Worm (Caenorhabditis elegans) whole organism, L4 larva: ENCODE results near the gene T25B9.1.

Experiments
- D1046.2 ChIP-seq: fragments of 200-800 bp; sonication (Bioruptor generic); IDR thresholded peaks from 2 replicates; pipeline ENCODE4 v1.3.6; 2022; ENCODE audit warnings: missing genetic modification characterization, missing compliant biosample characterization
- F26F4.8 ChIP-seq: fragments of 200-800 bp; sonication (Bioruptor generic); conservative IDR thresholded peaks from 2 replicates; pipeline ENCODE4 v1.3.6; 2022; ENCODE audit warnings: missing genetic modification characterization, missing compliant biosample characterization
- F44E2.7 ChIP-seq: fragments of 200-800 bp; sonication (Bioruptor generic); IDR thresholded peaks from 2 replicates; pipeline ENCODE4 v2.1.2; 2022; ENCODE audit warnings: missing genetic modification characterization, missing compliant biosample characterization
- Y48G9A.11 ChIP-seq: fragments of 200-800 bp; sonication (Bioruptor generic); IDR thresholded peaks from 2 replicates; pipeline ENCODE4 v1.3.6; 2022; ENCODE audit warnings: missing genetic modification reagents, missing genetic modification characterization, missing compliant biosample characterization
- Y5F2A.4 ChIP-seq: fragments of 200-800 bp; sonication (Bioruptor generic); optimal IDR thresholded peaks from 2 replicates; lab custom pipeline; 2018; ENCODE audit warnings: mild to moderate bottlenecking, missing genetic modification characterization, missing compliant biosample characterization
- Y75B8A.6 ChIP-seq: fragments of 200-800 bp; sonication (Bioruptor generic); IDR thresholded peaks from 2 replicates; pipeline ENCODE4 v1.3.6; 2022; ENCODE audit warnings: missing genetic modification reagents, missing genetic modification characterization, missing compliant biosample characterization
- ZK337.2 ChIP-seq: fragments of 200-800 bp; sonication (Bioruptor generic); IDR thresholded peaks from 2 replicates; pipeline ENCODE4 v1.3.6; 2022; ENCODE audit warnings: missing genetic modification reagents, missing genetic modification characterization, missing compliant biosample characterization
- aha-1 ChIP-seq: fragments of 150-350 bp; peaks from one replicate; lab custom pipeline; 2014; ENCODE audit warnings: missing biosample characterization, missing genetic modification characterization
- ceh-20 ChIP-seq: fragments of 200-800 bp; sonication (Bioruptor generic); IDR thresholded peaks from 2 replicates; pipeline ENCODE4 v1.3.6; 2022; ENCODE audit warnings: missing genetic modification reagents, missing genetic modification characterization, missing compliant biosample characterization
- ceh-32 ChIP-seq: sonication (generic microtip); optimal IDR thresholded peaks from 2 replicates; lab custom pipeline; 2016; ENCODE audit warnings: mild to moderate bottlenecking, missing genetic modification characterization, missing compliant biosample characterization; ENCODE audit not compliant: poor library complexity
- ceh-44 ChIP-seq: fragments of 200-800 bp; sonication (Bioruptor generic); IDR thresholded peaks from 2 replicates; pipeline ENCODE4 v1.3.6; 2022; ENCODE audit warnings: missing genetic modification reagents, missing genetic modification characterization, missing compliant biosample characterization
- ctbp-1 ChIP-seq: fragments of 200-800 bp; sonication (Bioruptor generic); IDR thresholded peaks from 2 replicates; pipeline ENCODE4 v1.3.6; 2022; ENCODE audit warnings: missing genetic modification reagents, missing genetic modification characterization, missing compliant biosample characterization
- daf-19 ChIP-seq: fragments of 200-800 bp; sonication (Bioruptor generic); conservative IDR thresholded peaks from 2 replicates; pipeline ENCODE4 v1.3.6; 2022; ENCODE audit warnings: missing genetic modification characterization, missing compliant biosample characterization
- dmd-8 ChIP-seq: fragments of 200-800 bp; sonication (Bioruptor generic); IDR thresholded peaks from 2 replicates; pipeline ENCODE4 v1.3.6; 2022; ENCODE audit warnings: missing genetic modification characterization, missing compliant biosample characterization
- egl-43 ChIP-seq: fragments of 200-800 bp; sonication (Bioruptor generic); IDR thresholded peaks from 2 replicates; pipeline ENCODE4 v1.3.6; 2022; ENCODE audit warnings: missing genetic modification reagents, missing genetic modification characterization, missing compliant biosample characterization
- fkh-10 ChIP-seq: fragments of 150-350 bp; optimal IDR thresholded peaks from 2 replicates; lab custom pipeline; 2014; ENCODE audit warnings: missing biosample characterization, missing genetic modification reagents, missing genetic modification characterization
- hif-1 ChIP-seq, 2 experiments: sonication (generic microtip); optimal IDR thresholded peaks; 2 replicates each; lab custom pipeline; 2016 to 2017; ENCODE audit warnings: missing compliant biosample characterization in 2 of 2, missing genetic modification characterization in 2 of 2, missing genetic modification reagents in 2 of 2, missing genotype in 2 of 2, mild to moderate bottlenecking in 1 of 2
- hlh-11 ChIP-seq: fragments of 200-800 bp; sonication (Bioruptor generic); optimal IDR thresholded peaks from 2 replicates; lab custom pipeline; 2018; ENCODE audit warnings: mild to moderate bottlenecking, missing genetic modification characterization, missing compliant biosample characterization
- jun-1 ChIP-seq: fragments of 150-350 bp; optimal IDR thresholded peaks from 2 replicates; lab custom pipeline; 2014; ENCODE audit warnings: missing biosample characterization, missing genetic modification reagents, missing genetic modification characterization
- lin-13 ChIP-seq: fragments of 150-350 bp; optimal IDR thresholded peaks from 2 replicates; lab custom pipeline; 2014; ENCODE audit warnings: missing biosample characterization, missing genetic modification reagents, missing genetic modification characterization
- lin-38 ChIP-seq: fragments of 200-800 bp; sonication (Bioruptor generic); IDR thresholded peaks from 2 replicates; pipeline ENCODE4 v1.3.6; 2022; ENCODE audit warnings: missing genetic modification reagents, missing genetic modification characterization, missing compliant biosample characterization
- lsy-2 ChIP-seq, 2 experiments: fragments of 150-350 bp in 1 of 2; sonication (generic microtip) in 1 of 2; optimal IDR thresholded peaks; 2 replicates each; lab custom pipeline; 2014 to 2017; ENCODE audit warnings: missing biosample characterization in 2 of 2, missing genetic modification characterization in 2 of 2
- mep-1 ChIP-seq: fragments of 150-350 bp; sonication (generic microtip); optimal IDR thresholded peaks from 3 replicates; lab custom pipeline; 2014; ENCODE audit warnings: missing biosample characterization, missing genetic modification characterization
- mes-2 ChIP-seq: sonication (generic microtip); optimal IDR thresholded peaks from 2 replicates; lab custom pipeline; 2016; ENCODE audit warnings: missing genotype, mild to moderate bottlenecking, missing genetic modification characterization, missing compliant biosample characterization; ENCODE audit not compliant: poor library complexity, severe bottlenecking
- nhr-237 ChIP-seq: sonication (generic microtip); optimal IDR thresholded peaks from 2 replicates; lab custom pipeline; 2017; ENCODE audit warnings: missing biosample characterization, missing genetic modification characterization
- nhr-28 ChIP-seq: fragments of 150-350 bp; optimal IDR thresholded peaks from 2 replicates; lab custom pipeline; 2014; ENCODE audit warnings: missing biosample characterization, missing genetic modification characterization
- nhr-41 ChIP-seq: fragments of 200-800 bp; sonication (Bioruptor generic); IDR thresholded peaks from 2 replicates; pipeline ENCODE4 v1.3.6; 2022; ENCODE audit warnings: missing genetic modification reagents, missing genetic modification characterization, missing compliant biosample characterization
- nhr-48 ChIP-seq: sonication (generic microtip); optimal IDR thresholded peaks from 2 replicates; lab custom pipeline; 2016; ENCODE audit warnings: mild to moderate bottlenecking, missing genetic modification characterization, missing compliant biosample characterization
- pha-4 ChIP-seq, 2 experiments: fragments of 150-350 bp in 1 of 2; fragments of 200-800 bp in 1 of 2; sonication (Bioruptor generic) in 1 of 2; IDR thresholded peaks in 1 of 2; optimal IDR thresholded peaks in 1 of 2; 2 replicates each; pipeline versions ENCODE4 v1.3.6 to Lab custom; 2014 to 2022; ENCODE audit warnings: missing genetic modification characterization in 2 of 2, missing genetic modification reagents in 2 of 2, missing biosample characterization in 1 of 2, missing compliant biosample characterization in 1 of 2
- pqm-1 ChIP-seq: sonication (generic microtip); optimal IDR thresholded peaks from 2 replicates; lab custom pipeline; 2017; ENCODE audit warnings: missing biosample characterization, missing genetic modification characterization
- tra-1 ChIP-seq: fragments of 200-800 bp; sonication (Bioruptor generic); IDR thresholded peaks from 2 replicates; pipeline ENCODE4 v1.3.6; 2022; ENCODE audit warnings: missing genetic modification reagents, missing genetic modification characterization, missing compliant biosample characterization
- unc-62 ChIP-seq, 3 experiments: fragments of 150-350 bp in 1 of 3; sonication (generic microtip); optimal IDR thresholded peaks in 2 of 3; peaks in 1 of 3; 1 replicate in 1 of 3; 2 replicates in 2 of 3; lab custom pipeline; 2014 to 2017; ENCODE audit warnings: missing biosample characterization in 3 of 3, missing genetic modification characterization in 3 of 3, missing genetic modification reagents in 3 of 3, missing genotype in 1 of 3
- vab-7 ChIP-seq: fragments of 200-800 bp; sonication (Bioruptor generic); IDR thresholded peaks from 2 replicates; pipeline ENCODE4 v1.3.6; 2022; ENCODE audit warnings: missing genetic modification reagents, missing genetic modification characterization, missing compliant biosample characterization
- zfp-2 ChIP-seq: sonication (generic microtip); optimal IDR thresholded peaks from 2 replicates; lab custom pipeline; 2016; ENCODE audit warnings: mild to moderate bottlenecking, missing genetic modification characterization, missing compliant biosample characterization
- ztf-7 ChIP-seq: fragments of 150-350 bp; optimal IDR thresholded peaks from 2 replicates; lab custom pipeline; 2014; ENCODE audit warnings: missing biosample characterization, missing genetic modification characterization

Gene T25B9.1

ce11 chrIV:10714594-10714993 lies 35.3 kb downstream of the T25B9.1 start:
- TF ChIP-seq unc-62 (GFP tag; optimal IDR thresholded peaks at IDR 0.05 in 1 of 2; lab: Kevin White, UChicago), result peak in 1 of 2 experiments; percentile 10
- no peak for TF ChIP-seq unc-62 (tag; optimal IDR thresholded peaks at IDR 0.05; lab: Kevin White, UChicago)
- no peak for TF ChIP-seq ztf-7 (tag; lab: Kevin White, UChicago)
- TF ChIP-seq nhr-28, result peak; percentile 40

DNA sequence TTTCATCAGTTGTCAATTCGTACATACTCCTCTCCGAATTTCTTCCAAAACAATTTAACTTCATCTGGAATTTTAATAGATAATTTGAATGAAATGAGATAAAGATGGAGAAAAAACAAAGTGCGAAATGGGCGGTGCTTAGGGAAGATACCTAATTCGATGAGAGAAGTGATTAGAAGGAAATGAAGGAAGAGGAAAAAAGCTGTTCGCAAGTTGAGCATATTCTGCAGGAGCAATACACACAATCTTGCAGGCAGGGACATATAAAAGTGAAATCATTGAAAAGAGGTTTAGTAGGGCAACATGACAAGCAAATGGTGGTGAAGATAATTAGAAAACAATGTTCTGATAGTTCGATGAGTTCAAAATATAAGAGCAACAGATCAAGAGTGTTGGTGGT lies 38.2 kb downstream of the T25B9.1 start, which contains the start of gene glb-21:
Gene glb-21 (minus strand): TSS at position 66 of the 400 bp plus-strand sequence.
- TF ChIP-seq egl-43 (no peak), D1046.2 (GFP tag; lab: Robert Waterston, UW) (no peak), Y75B8A.6 (no peak), ceh-32 (tag; lab: Kevin White, UChicago) (no peak), nhr-48 (tag; lab: Kevin White, UChicago) (no peak), ZK337.2 (GFP tag; lab: Robert Waterston, UW) (no peak), dmd-8 (no peak), tra-1 (GFP tag; lab: Robert Waterston, UW) (no peak), aha-1 (peak; percentile 60), fkh-10 (GFP tag; lab: Kevin White, UChicago) (no peak), jun-1 (tag; lab: Kevin White, UChicago) (no peak), unc-62 (GFP tag; optimal IDR thresholded peaks at IDR 0.05 in 1 of 2; lab: Kevin White, UChicago) (peak in 1 of 2 experiments; percentile 10), unc-62 (tag; optimal IDR thresholded peaks at IDR 0.05; lab: Kevin White, UChicago) (no peak), hif-1 (tag; optimal IDR thresholded peaks at IDR 0.05; lab: Kevin White, UChicago) (no peak), mep-1 (no peak), nhr-237 (tag; lab: Kevin White, UChicago) (no peak), Y48G9A.11 (GFP tag; lab: Robert Waterston, UW) (no peak)

- TF ChIP-seq pqm-1 (tag; lab: Kevin White, UChicago) (no peak), hif-1 (tag; optimal IDR thresholded peaks at IDR 0.05; lab: Kevin White, UChicago) (no peak), F44E2.7 (no peak), Y5F2A.4 (GFP tag; lab: Kevin White, UChicago) (no peak), zfp-2 (no peak), nhr-48 (tag; lab: Kevin White, UChicago) (no peak), nhr-41 (GFP tag; lab: Robert Waterston, UW) (no peak), lin-13 (no peak), F26F4.8 (GFP tag; lab: Robert Waterston, UW) (no peak), vab-7 (no peak)
These were observed 43.9 kb downstream of the T25B9.1 start, which contains the start of gene R102.6 for ce11 chrIV:10706090-10706489. R102.6 (minus strand) TSS chrIV:10706190.

DNA sequence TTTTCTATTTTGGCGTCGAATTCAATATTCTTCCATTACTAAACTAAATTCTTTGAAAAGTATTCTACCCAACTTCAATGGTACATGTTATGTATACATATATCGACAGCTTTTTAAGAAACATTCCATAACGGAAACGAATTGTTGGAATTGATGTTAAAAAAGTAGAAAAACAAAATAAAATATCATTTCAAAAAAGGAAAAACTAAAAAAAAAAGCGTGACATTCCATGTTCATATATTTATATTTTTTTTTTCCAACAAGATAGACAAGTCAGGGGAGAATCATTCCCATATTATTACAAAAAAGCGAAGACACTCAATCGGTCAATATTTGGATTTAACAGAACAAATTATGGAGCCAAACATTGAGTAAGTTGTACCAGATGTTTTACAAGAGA lies 44.8 kb downstream of the T25B9.1 start, which contains the start of gene R102.10:
Gene R102.10 (plus strand): TSS at position 301 of the 400 bp plus-strand sequence.
- TF ChIP-seq ceh-20 (GFP tag; lab: Robert Waterston, UW) (no peak), lsy-2 (tag; optimal IDR thresholded peaks at IDR 0.05; lab: Kevin White, UChicago) (no peak), ctbp-1 (GFP tag; lab: Robert Waterston, UW) (no peak), ceh-44 (GFP tag; lab: Robert Waterston, UW) (no peak), pha-4 (GFP tag; IDR thresholded peaks at IDR 0.05; lab: Robert Waterston, UW) (no peak), pha-4 (tag; optimal IDR thresholded peaks at IDR 0.05; lab: Kevin White, UChicago) (no peak), daf-19 (GFP tag; lab: Robert Waterston, UW) (no peak), mes-2 (tag; lab: Kevin White, UChicago) (no peak), lin-38 (GFP tag; lab: Robert Waterston, UW) (no peak), hlh-11 (no peak)
